Worm (Caenorhabditis elegans) whole organism, L3 larva: ENCODE measurements around the gene smc-3.

Source experiments
- aly-2 ChIP-seq: fragments of 150-350 bp; optimal IDR thresholded peaks from 2 replicates; lab custom pipeline; 2014; ENCODE audit warnings: missing biosample characterization, missing genetic modification characterization
- elt-3 ChIP-seq, 3 experiments: fragments of 150-350 bp in 1 of 3; sonication (generic microtip) in 2 of 3; optimal IDR thresholded peaks; 2 replicates in 2 of 3; 4 replicates in 1 of 3; lab custom pipeline; 2014 to 2017; ENCODE audit warnings: missing biosample characterization in 3 of 3, missing genetic modification characterization in 3 of 3
- jun-1 ChIP-seq: fragments of 150-350 bp; optimal IDR thresholded peaks from 2 replicates; lab custom pipeline; 2014; ENCODE audit warnings: missing biosample characterization, missing genetic modification reagents, missing genetic modification characterization
- lin-39 ChIP-seq: fragments of 150-350 bp; optimal IDR thresholded peaks from 2 replicates; lab custom pipeline; 2018; ENCODE audit warnings: missing biosample characterization, missing genetic modification reagents, missing genetic modification characterization
- mdl-1 ChIP-seq: fragments of 150-350 bp; optimal IDR thresholded peaks from 2 replicates; lab custom pipeline; 2014; ENCODE audit warnings: missing biosample characterization, missing genetic modification characterization
- nhr-11 ChIP-seq: fragments of 150-350 bp; optimal IDR thresholded peaks from 2 replicates; lab custom pipeline; 2014; ENCODE audit warnings: missing biosample characterization, missing genetic modification characterization
- nhr-12 ChIP-seq: fragments of 150-350 bp; optimal IDR thresholded peaks from 2 replicates; lab custom pipeline; 2014; ENCODE audit warnings: missing biosample characterization, missing genetic modification characterization
- nhr-28 ChIP-seq: fragments of 150-350 bp; optimal IDR thresholded peaks from 2 replicates; lab custom pipeline; 2014; ENCODE audit warnings: missing biosample characterization, missing genetic modification characterization
- nhr-77 ChIP-seq: fragments of 150-350 bp; optimal IDR thresholded peaks from 2 replicates; lab custom pipeline; 2014; ENCODE audit warnings: missing biosample characterization, missing genetic modification characterization
- pha-4 ChIP-seq: fragments of 150-350 bp; optimal IDR thresholded peaks from 2 replicates; lab custom pipeline; 2014; ENCODE audit warnings: missing biosample characterization, missing genetic modification reagents, missing genetic modification characterization
- pqm-1 ChIP-seq: fragments of 150-350 bp; optimal IDR thresholded peaks from 2 replicates; lab custom pipeline; 2017; ENCODE audit warnings: missing biosample characterization, missing genetic modification characterization, inconsistent platforms
- snpc-4 ChIP-seq: fragments of 150-350 bp; optimal IDR thresholded peaks from 2 replicates; lab custom pipeline; 2014; ENCODE audit warnings: missing biosample characterization, missing genetic modification characterization
- tbx-2 ChIP-seq: sonication (generic microtip); optimal IDR thresholded peaks from 2 replicates; lab custom pipeline; 2016; ENCODE audit warnings: mild to moderate bottlenecking, missing genetic modification characterization, missing compliant biosample characterization

DNA sequence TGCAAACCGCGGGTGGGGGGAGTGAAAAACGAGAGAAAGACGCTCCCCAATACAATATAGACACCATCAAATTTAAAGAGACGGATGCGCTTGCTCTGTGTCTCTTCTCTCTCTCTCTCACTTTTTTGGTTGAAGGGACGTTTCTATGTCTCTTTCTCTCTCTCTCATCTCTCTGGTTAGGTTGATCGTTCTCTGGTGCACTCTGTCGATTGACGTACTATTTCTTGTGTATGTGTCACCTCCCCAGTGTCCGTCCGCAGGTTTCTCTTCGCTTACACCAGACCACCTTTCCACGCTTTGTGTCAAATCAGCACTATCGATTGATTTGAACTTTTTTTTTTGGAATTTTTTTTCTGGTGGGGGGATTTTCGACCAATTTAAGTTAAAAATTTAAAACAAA lies 47.3 kb upstream of the smc-3 start:
- TF ChIP-seq snpc-4, result peak; percentile 72
- TF ChIP-seq lin-39, result peak; percentile 14
- no peak for TF ChIP-seq mdl-1
- no peak for TF ChIP-seq nhr-12 (tag; lab: Kevin White, UChicago)
- no peak for TF ChIP-seq aly-2
- TF ChIP-seq pha-4 (tag; lab: Kevin White, UChicago), result peak; percentile 81
- no peak for TF ChIP-seq nhr-28 (tag; lab: Kevin White, UChicago)
- TF ChIP-seq nhr-11 (tag; lab: Kevin White, UChicago), result peak; percentile 62
- peak; percentile 77 for TF ChIP-seq pqm-1
- TF ChIP-seq jun-1 (tag; lab: Kevin White, UChicago), result peak; percentile 87
- TF ChIP-seq tbx-2, result no peak
- no peak for TF ChIP-seq nhr-77 (tag; lab: Kevin White, UChicago)
- no peak for TF ChIP-seq elt-3 (tag; optimal IDR thresholded peaks at IDR 0.05; lab: Kevin White, UChicago)
